Fruit fly (Drosophila melanogaster) whole organism, embryonic: ENCODE data around the gene CG31463.

Source experiments
- Abd-B ChIP-seq: fragments of 200-800 bp; sonication (Bioruptor generic); optimal IDR thresholded peaks from 2 replicates; lab custom pipeline; 2018; ENCODE audit warnings: missing biosample characterization, mild to moderate bottlenecking, missing genetic modification characterization, moderate library complexity
- CG1024 ChIP-seq: fragments of 200-800 bp; sonication (Bioruptor generic); IDR thresholded peaks from 2 replicates; pipeline ENCODE4 v1.3.6; 2022; ENCODE audit warnings: missing biosample characterization, missing genetic modification characterization
- CG1233 ChIP-seq: fragments of 200-800 bp; sonication (Bioruptor generic); optimal IDR thresholded peaks from 4 replicates; lab custom pipeline; 2018; ENCODE audit warnings: missing biosample characterization, mild to moderate bottlenecking, missing genetic modification characterization
- CG1529 ChIP-seq: fragments of 200-800 bp; sonication (Bioruptor generic); optimal IDR thresholded peaks from 3 replicates; lab custom pipeline; 2018; ENCODE audit warnings: missing biosample characterization, missing genetic modification characterization
- CG15479 ChIP-seq: fragments of 200-800 bp; sonication (Bioruptor generic); optimal IDR thresholded peaks from 3 replicates; lab custom pipeline; 2019; ENCODE audit warnings: missing biosample characterization, mild to moderate bottlenecking, missing genetic modification characterization, moderate library complexity
- CG16815 ChIP-seq: fragments of 200-800 bp; sonication (Bioruptor generic); optimal IDR thresholded peaks from 3 replicates; lab custom pipeline; 2017; ENCODE audit warnings: missing biosample characterization, mild to moderate bottlenecking, missing genetic modification characterization
- CG1832 ChIP-seq: fragments of 200-800 bp; sonication (Bioruptor generic); optimal IDR thresholded peaks from 2 replicates; lab custom pipeline; 2017; ENCODE audit warnings: missing biosample characterization, mild to moderate bottlenecking, missing genetic modification characterization, inconsistent platforms
- CG2712 ChIP-seq: fragments of 200-800 bp; optimal IDR thresholded peaks from 3 replicates; lab custom pipeline; 2019; ENCODE audit warnings: missing biosample characterization, mild to moderate bottlenecking, missing genetic modification characterization, moderate library complexity
- CG2889 ChIP-seq: fragments of 200-800 bp; sonication (Bioruptor generic); IDR thresholded peaks from 3 replicates; pipeline ENCODE4 v1.3.6; 2022; ENCODE audit warnings: missing biosample characterization, missing genetic modification characterization
- CG33557 ChIP-seq: fragments of 200-800 bp; sonication (Bioruptor generic); optimal IDR thresholded peaks from 2 replicates; lab custom pipeline; 2019; ENCODE audit warnings: missing biosample characterization, mild to moderate bottlenecking, missing genetic modification characterization, moderate library complexity
- CG6272 ChIP-seq: fragments of 200-800 bp; sonication (Bioruptor generic); IDR thresholded peaks from 2 replicates; pipeline ENCODE4 v1.3.6; 2022; ENCODE audit warnings: missing biosample characterization, missing genetic modification characterization
- CG6854 ChIP-seq: fragments of 200-800 bp; sonication (Bioruptor generic); optimal IDR thresholded peaks from 3 replicates; lab custom pipeline; 2017; ENCODE audit warnings: missing biosample characterization, mild to moderate bottlenecking, missing genetic modification characterization
- CG8281 ChIP-seq: fragments of 200-800 bp; sonication (Bioruptor generic); optimal IDR thresholded peaks from 2 replicates; lab custom pipeline; 2018; ENCODE audit warnings: missing biosample characterization, mild to moderate bottlenecking, missing genetic modification characterization, moderate library complexity
- CG8290 ChIP-seq, 3 experiments: fragments of 200-800 bp; sonication (Bioruptor generic); optimal IDR thresholded peaks; 2 replicates each; lab custom pipeline; 2016 to 2019; ENCODE audit warnings: missing biosample characterization in 3 of 3, missing genetic modification characterization in 3 of 3, mild to moderate bottlenecking in 2 of 3, moderate library complexity in 1 of 3
- CG9215 ChIP-seq: fragments of 200-800 bp; sonication (Bioruptor generic); IDR thresholded peaks from 2 replicates; pipeline ENCODE4 v1.3.6; 2022; ENCODE audit warnings: missing biosample characterization, missing genetic modification characterization
- CG9727 ChIP-seq: fragments of 200-800 bp; sonication (Bioruptor generic); optimal IDR thresholded peaks from 3 replicates; lab custom pipeline; 2017; ENCODE audit warnings: missing biosample characterization, mild to moderate bottlenecking, missing genetic modification characterization
- CG9817 ChIP-seq: fragments of 200-800 bp; sonication (Bioruptor generic); optimal IDR thresholded peaks from 2 replicates; lab custom pipeline; 2018; ENCODE audit warnings: missing biosample characterization, mild to moderate bottlenecking, missing genetic modification characterization, moderate library complexity
- D ChIP-seq, 2 experiments: fragments of 200-800 bp in 1 of 2; fragments of >200 bp in 1 of 2; sonication (Bioruptor generic) in 1 of 2; optimal IDR thresholded peaks; 2 replicates in 1 of 2; 3 replicates in 1 of 2; lab custom pipeline; 2017; ENCODE audit warnings: mild to moderate bottlenecking in 1 of 2, missing biosample characterization in 1 of 2, missing genetic modification characterization in 1 of 2, missing genetic modification reagents in 1 of 2
- D19A ChIP-seq: fragments of 200-800 bp; optimal IDR thresholded peaks from 3 replicates; lab custom pipeline; 2019; ENCODE audit warnings: missing biosample characterization, mild to moderate bottlenecking, missing genetic modification characterization, moderate library complexity
- Doc3 ChIP-seq: fragments of 200-800 bp; sonication (Bioruptor generic); IDR thresholded peaks from 3 replicates; pipeline ENCODE4 v1.3.6; 2022; ENCODE audit warnings: missing biosample characterization, missing genetic modification characterization; ENCODE audit not compliant: partially characterized antibody
- Lhr ChIP-seq: fragments of 200-800 bp; sonication (Bioruptor generic); optimal IDR thresholded peaks from 3 replicates; lab custom pipeline; 2017; ENCODE audit warnings: mild to moderate bottlenecking, missing biosample characterization, missing genetic modification reagents, missing genetic modification characterization
- Med ChIP-seq: fragments of 200-800 bp; sonication (Bioruptor generic); peaks from one replicate; lab custom pipeline; 2016; ENCODE audit warnings: missing biosample characterization, missing genetic modification characterization, mild to moderate bottlenecking, inconsistent platforms, moderate library complexity
- Mes4 ChIP-seq: fragments of 200-800 bp; sonication (Bioruptor generic); optimal IDR thresholded peaks from 2 replicates; lab custom pipeline; 2016; ENCODE audit warnings: missing biosample characterization, missing genetic modification characterization
- Opbp ChIP-seq: fragments of 200-800 bp; sonication (Bioruptor generic); IDR thresholded peaks from 3 replicates; pipeline ENCODE4 v1.3.6; 2022; ENCODE audit warnings: missing biosample characterization, missing genetic modification characterization; ENCODE audit not compliant: partially characterized antibody
- PHDP ChIP-seq: fragments of 200-800 bp; sonication (Bioruptor generic); optimal IDR thresholded peaks from 3 replicates; lab custom pipeline; 2018; ENCODE audit warnings: missing biosample characterization, mild to moderate bottlenecking, missing genetic modification characterization, moderate library complexity
- Rx ChIP-seq: fragments of 200-800 bp; sonication (Bioruptor generic); IDR thresholded peaks from 2 replicates; pipeline ENCODE4 v1.3.6; 2022; ENCODE audit warnings: missing biosample characterization, missing genetic modification characterization
- abd-A ChIP-seq: fragments of 200-800 bp; sonication (Bioruptor generic); optimal IDR thresholded peaks from 3 replicates; lab custom pipeline; 2019; ENCODE audit warnings: missing biosample characterization, mild to moderate bottlenecking, missing genetic modification characterization, moderate library complexity
- ash1 ChIP-seq: fragments of 200-800 bp; sonication (Bioruptor generic); optimal IDR thresholded peaks from 2 replicates; lab custom pipeline; 2018; ENCODE audit warnings: missing biosample characterization, mild to moderate bottlenecking, missing genetic modification characterization
- bowl ChIP-seq: fragments of 200-800 bp; sonication (Bioruptor generic); IDR thresholded peaks from 2 replicates; pipeline ENCODE4 v1.3.6; 2022; ENCODE audit warnings: missing biosample characterization, missing genetic modification characterization
- br ChIP-seq: fragments of >200 bp; optimal IDR thresholded peaks from 2 replicates; lab custom pipeline; 2017
- dmrt99B ChIP-seq: fragments of 200-800 bp; sonication (Bioruptor generic); optimal IDR thresholded peaks from 2 replicates; lab custom pipeline; 2018; ENCODE audit warnings: missing biosample characterization, mild to moderate bottlenecking, missing genetic modification characterization, moderate library complexity
- eve ChIP-seq, 2 experiments: fragments of >200 bp; optimal IDR thresholded peaks; 2 replicates each; lab custom pipeline; 2017; ENCODE audit warnings: missing biosample characterization in 2 of 2, missing genetic modification characterization in 2 of 2
- hbn ChIP-seq: fragments of 200-800 bp; sonication (Bioruptor generic); IDR thresholded peaks from 2 replicates; pipeline ENCODE4 v1.3.6; 2022; ENCODE audit warnings: missing biosample characterization, missing genetic modification characterization; ENCODE audit not compliant: partially characterized antibody
- nerfin-2 ChIP-seq: fragments of 200-800 bp; sonication (Bioruptor generic); IDR thresholded peaks from 2 replicates; pipeline ENCODE4 v1.3.6; 2022; ENCODE audit warnings: missing biosample characterization, missing genetic modification characterization; ENCODE audit not compliant: partially characterized antibody
- pfk ChIP-seq: fragments of 200-800 bp; sonication (Bioruptor generic); optimal IDR thresholded peaks from 2 replicates; lab custom pipeline; 2018; ENCODE audit warnings: missing biosample characterization, mild to moderate bottlenecking, missing genetic modification characterization, moderate library complexity
- sens ChIP-seq: fragments of 200-800 bp; sonication (Bioruptor generic); peaks from one replicate; lab custom pipeline; 2016; ENCODE audit warnings: missing biosample characterization, missing genetic modification characterization
- sim ChIP-seq: fragments of 200-800 bp; sonication (Bioruptor generic); IDR thresholded peaks from 2 replicates; pipeline ENCODE4 v1.3.6; 2022; ENCODE audit warnings: missing biosample characterization, missing genetic modification characterization
- tll ChIP-seq, 2 experiments: fragments of 200-800 bp in 1 of 2; fragments of >200 bp in 1 of 2; sonication (Bioruptor generic) in 1 of 2; optimal IDR thresholded peaks; 2 replicates each; lab custom pipeline; 2017 to 2019; ENCODE audit warnings: missing biosample characterization in 2 of 2, missing genetic modification characterization in 2 of 2, mild to moderate bottlenecking in 1 of 2, moderate library complexity in 1 of 2
- tna ChIP-seq: fragments of 200-800 bp; sonication (Bioruptor generic); IDR thresholded peaks from 2 replicates; pipeline ENCODE4 v1.3.6; 2022; ENCODE audit warnings: missing biosample characterization, missing genetic modification characterization; ENCODE audit not compliant: partially characterized antibody
- twi ChIP-seq: fragments of 200-800 bp; optimal IDR thresholded peaks from 2 replicates; lab custom pipeline; 2019; ENCODE audit warnings: missing biosample characterization, mild to moderate bottlenecking, missing genetic modification characterization, moderate library complexity
- tx ChIP-seq: fragments of 200-800 bp; sonication (Bioruptor generic); optimal IDR thresholded peaks from 2 replicates; lab custom pipeline; 2016; ENCODE audit warnings: missing biosample characterization, missing genetic modification characterization
- unc-4 ChIP-seq: fragments of 200-800 bp; sonication (Bioruptor generic); IDR thresholded peaks from 2 replicates; pipeline ENCODE4 v1.3.6; 2022; ENCODE audit warnings: missing biosample characterization, missing genetic modification characterization; ENCODE audit not compliant: partially characterized antibody
- vnd ChIP-seq: fragments of 200-800 bp; sonication (Bioruptor generic); IDR thresholded peaks from 3 replicates; pipeline ENCODE4 v1.3.6; 2022; ENCODE audit warnings: missing biosample characterization, missing genetic modification characterization; ENCODE audit not compliant: partially characterized antibody
- wek ChIP-seq: fragments of 200-800 bp; sonication (Bioruptor generic); optimal IDR thresholded peaks from 3 replicates; lab custom pipeline; 2018; ENCODE audit warnings: missing biosample characterization, mild to moderate bottlenecking, missing genetic modification characterization, moderate library complexity
- zen ChIP-seq: fragments of 200-800 bp; sonication (Bioruptor generic); optimal IDR thresholded peaks from 3 replicates; lab custom pipeline; 2018; ENCODE audit warnings: missing biosample characterization, mild to moderate bottlenecking, missing genetic modification characterization, moderate library complexity

The CG31463 gene

DNA sequence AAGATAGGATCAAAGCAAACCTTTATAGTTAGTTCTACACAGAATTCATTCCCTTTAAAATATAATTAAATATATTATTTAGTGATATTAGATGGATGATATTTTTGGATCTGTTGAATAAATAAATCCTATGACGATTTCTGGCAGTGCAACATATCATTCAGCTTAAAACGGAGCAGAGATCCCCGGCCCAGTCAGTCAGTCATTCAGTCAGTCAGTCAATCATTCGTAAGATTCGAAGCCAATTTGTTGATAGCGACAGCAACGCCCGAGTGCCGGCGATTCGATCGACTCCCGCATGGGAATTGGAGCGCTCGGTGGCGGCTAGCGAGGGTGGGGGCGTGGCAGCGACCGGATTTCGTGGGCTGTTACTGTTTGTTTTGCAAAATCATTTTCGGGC is 12.2 kb upstream of the CG31463 start:
- TF ChIP-seq CG8281 (tag; lab: Kevin White, UChicago) (peak; percentile 90), Opbp (GFP tag; lab: Robert Waterston, UW) (0 out of 3 replicates have a peak, but pooled peaks have one; percentile 32), sens (GFP tag; lab: Kevin White, UChicago) (peak; percentile 19), wek (GFP tag; lab: Kevin White, UChicago) (no peak)

DNA sequence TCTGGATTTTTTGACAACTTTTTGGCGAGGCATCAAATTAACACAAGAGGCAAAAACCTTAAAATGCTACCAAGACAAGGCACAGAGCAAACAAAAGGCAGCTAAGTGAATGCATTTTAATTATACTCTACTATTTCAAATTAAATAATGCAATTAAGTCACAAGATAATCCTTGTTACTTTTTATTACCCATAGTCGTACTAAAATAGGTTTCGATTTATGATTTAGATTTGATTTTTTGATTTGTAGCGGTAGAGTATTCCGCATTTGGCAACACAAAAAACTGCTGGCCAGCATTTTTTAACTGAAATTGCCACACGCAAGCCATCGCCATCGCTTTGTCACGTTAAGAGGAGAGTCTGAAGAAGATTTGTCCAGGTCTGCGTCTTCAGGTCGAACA is 9.4 kb upstream of the CG31463 start:
- TF ChIP-seq CG9817 (tag; lab: Kevin White, UChicago): no peak
- TF ChIP-seq CG9727 (GFP tag; lab: Kevin White, UChicago): no peak
- TF ChIP-seq D19A (tag; lab: Kevin White, UChicago): peak; percentile 23

DNA sequence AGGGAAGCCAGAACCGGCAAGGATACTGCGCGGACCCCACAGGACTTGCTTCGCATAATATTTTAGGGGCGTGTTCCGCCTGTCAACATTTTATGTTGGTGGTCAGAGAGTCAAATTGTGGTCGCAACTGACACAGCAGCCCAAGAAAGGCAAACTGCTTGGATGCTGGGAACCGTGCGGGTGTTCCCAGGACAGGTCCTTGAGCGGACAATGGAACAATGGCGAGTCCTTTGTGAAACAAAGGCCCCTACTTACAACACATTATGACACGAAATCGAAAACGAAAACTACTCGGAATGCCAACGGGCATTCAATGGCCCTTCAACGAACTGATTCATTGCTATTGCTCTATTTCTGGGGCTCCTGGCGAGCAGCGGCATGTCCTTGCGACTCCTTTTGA is 7.9 kb upstream of the CG31463 start:
- no peak for TF ChIP-seq Abd-B (GFP tag; lab: Kevin White, UChicago)
- no peak for TF ChIP-seq sim (GFP tag; lab: Robert Waterston, UW)
- no peak for TF ChIP-seq CG1832 (GFP tag; lab: Kevin White, UChicago)
- no peak for TF ChIP-seq dmrt99B (tag; lab: Kevin White, UChicago)
- TF ChIP-seq Lhr (GFP tag; lab: Kevin White, UChicago): no peak
- peak; percentile 100 for TF ChIP-seq D (optimal IDR thresholded peaks at IDR 0.05; lab: Kevin White, UChicago)
- no peak for TF ChIP-seq D (GFP tag; optimal IDR thresholded peaks at IDR 0.05; lab: Kevin White, UChicago)
- no peak for TF ChIP-seq CG9215 (GFP tag; lab: Robert Waterston, UW)
- no peak for TF ChIP-seq ash1 (GFP tag; lab: Kevin White, UChicago)
- TF ChIP-seq CG2889: 0 out of 3 replicates have a peak, but pooled peaks have one; percentile 15
- peak; percentile 39 for TF ChIP-seq zen (tag; lab: Kevin White, UChicago)
- no peak for TF ChIP-seq hbn (GFP tag; lab: Robert Waterston, UW)
- TF ChIP-seq nerfin-2 (GFP tag; lab: Robert Waterston, UW): no peak
- no peak for TF ChIP-seq CG1233
- TF ChIP-seq CG15479: no peak
- no peak for TF ChIP-seq CG16815 (GFP tag; lab: Kevin White, UChicago)
- no peak for TF ChIP-seq tna (GFP tag; lab: Robert Waterston, UW)
- no peak for TF ChIP-seq CG8281 (tag; lab: Kevin White, UChicago)
- TF ChIP-seq Med (GFP tag; lab: Kevin White, UChicago): no peak
- TF ChIP-seq CG1024 (GFP tag; lab: Robert Waterston, UW): no peak
- no peak for TF ChIP-seq CG6854 (GFP tag; lab: Kevin White, UChicago)
- TF ChIP-seq twi (tag; lab: Kevin White, UChicago): peak; percentile 18
- no peak for TF ChIP-seq CG2712 (tag; lab: Kevin White, UChicago)
- TF ChIP-seq Mes4 (GFP tag; lab: Kevin White, UChicago): no peak
- TF ChIP-seq bowl (GFP tag; lab: Robert Waterston, UW): no peak
- no peak for TF ChIP-seq sens (GFP tag; lab: Kevin White, UChicago)
- TF ChIP-seq br (lab: Kevin White, UChicago): no peak
- TF ChIP-seq CG33557 (GFP tag; lab: Kevin White, UChicago): no peak
- no peak for TF ChIP-seq Doc3 (GFP tag; lab: Robert Waterston, UW)
- TF ChIP-seq tll (GFP tag; optimal IDR thresholded peaks at IDR 0.05; lab: Kevin White, UChicago): peak in 1 of 2 experiments; percentile 75
- TF ChIP-seq CG8290 (GFP tag; optimal IDR thresholded peaks at IDR 0.05; lab: Kevin White, UChicago): no peak
- no peak for TF ChIP-seq CG8290 (tag; optimal IDR thresholded peaks at IDR 0.05; lab: Kevin White, UChicago)
- no peak for TF ChIP-seq Rx
- TF ChIP-seq tx (GFP tag; lab: Kevin White, UChicago): no peak
- no peak for TF ChIP-seq CG6272 (GFP tag; lab: Robert Waterston, UW)
- no peak for TF ChIP-seq pfk (GFP tag; lab: Kevin White, UChicago)
- TF ChIP-seq PHDP: no peak
- TF ChIP-seq eve (GFP tag; optimal IDR thresholded peaks at IDR 0.05; lab: Kevin White, UChicago): no peak
- no peak for TF ChIP-seq CG1529
- TF ChIP-seq vnd (GFP tag; lab: Robert Waterston, UW): no peak
- TF ChIP-seq unc-4 (GFP tag; lab: Robert Waterston, UW): no peak
- no peak for TF ChIP-seq abd-A (tag; lab: Kevin White, UChicago)
